Worm (Caenorhabditis elegans) whole organism, young adult: ENCODE results near the gene lin-31.
A peak's percentile ranks its signal among the peaks of the same experiment; 100 is the strongest.

Source experiments
- B0261.1 ChIP-seq: sonication (generic microtip); optimal IDR thresholded peaks from 2 replicates; lab custom pipeline; 2016; ENCODE audit warnings: mild to moderate bottlenecking, missing genetic modification characterization, moderate library complexity, missing compliant biosample characterization
- D2030.7 ChIP-seq: fragments of 200-800 bp; sonication (Bioruptor generic); IDR thresholded peaks from 2 replicates; pipeline ENCODE4 v1.3.6; 2022; ENCODE audit warnings: missing genetic modification reagents, missing genetic modification characterization, missing compliant biosample characterization
- F39B2.1 ChIP-seq: fragments of 200-800 bp; sonication (Bioruptor generic); IDR thresholded peaks from 2 replicates; pipeline ENCODE4 v1.3.6; 2022; ENCODE audit warnings: missing genetic modification reagents, missing genetic modification characterization, missing compliant biosample characterization
- F49E8.2 ChIP-seq: sonication (generic microtip); optimal IDR thresholded peaks from 3 replicates; lab custom pipeline; 2017; ENCODE audit warnings: missing genetic modification characterization, mild to moderate bottlenecking, missing compliant biosample characterization, antibody characterized with exemption, moderate library complexity; ENCODE audit not compliant: insufficient read depth
- F52B5.7 ChIP-seq: sonication (generic microtip); optimal IDR thresholded peaks from 2 replicates; lab custom pipeline; 2016; ENCODE audit warnings: mild to moderate bottlenecking, missing genetic modification characterization, missing compliant biosample characterization
- F55B11.4 ChIP-seq: sonication (generic microtip); optimal IDR thresholded peaks from 2 replicates; lab custom pipeline; 2016; ENCODE audit warnings: missing compliant biosample characterization, missing genetic modification characterization, borderline replicate concordance; ENCODE audit not compliant: insufficient read depth
- T07F8.4 ChIP-seq: sonication (generic microtip); optimal IDR thresholded peaks from 2 replicates; lab custom pipeline; 2016; ENCODE audit warnings: mild to moderate bottlenecking, missing genetic modification characterization, moderate library complexity, missing compliant biosample characterization
- Y53F4B.3 ChIP-seq: fragments of 200-800 bp; sonication (Bioruptor generic); IDR thresholded peaks from 2 replicates; pipeline ENCODE4 v1.3.6; 2022; ENCODE audit warnings: missing genetic modification reagents, missing genetic modification characterization, missing compliant biosample characterization
- Y53G8AR.9 ChIP-seq: fragments of 200-800 bp; sonication (Bioruptor generic); conservative IDR thresholded peaks from 2 replicates; pipeline ENCODE4 v1.3.6; 2022; ENCODE audit warnings: missing genetic modification reagents, missing genetic modification characterization, missing compliant biosample characterization
- Y56A3A.18 ChIP-seq: fragments of 200-800 bp; sonication (Bioruptor generic); IDR thresholded peaks from 2 replicates; pipeline ENCODE4 v1.3.6; 2022; ENCODE audit warnings: missing genetic modification reagents, missing genetic modification characterization, missing compliant biosample characterization
- Y79H2A.3 ChIP-seq: fragments of 200-800 bp; sonication (Bioruptor generic); conservative IDR thresholded peaks from 2 replicates; pipeline ENCODE4 v1.3.6; 2022; ENCODE audit warnings: missing genetic modification reagents, missing genetic modification characterization, missing compliant biosample characterization
- Y95B8A.8 ChIP-seq: fragments of 200-800 bp; sonication (Bioruptor generic); IDR thresholded peaks from 2 replicates; pipeline ENCODE4 v1.3.6; 2022; ENCODE audit warnings: missing genetic modification reagents, missing genetic modification characterization, missing compliant biosample characterization
- akir-1 ChIP-seq: fragments of 200-800 bp; sonication (Bioruptor generic); optimal IDR thresholded peaks from 2 replicates; lab custom pipeline; 2018; ENCODE audit warnings: mild to moderate bottlenecking, missing genetic modification characterization, moderate library complexity, missing compliant biosample characterization
- aptf-2 ChIP-seq: fragments of 200-800 bp; sonication (Bioruptor generic); conservative IDR thresholded peaks from 2 replicates; pipeline ENCODE4 v1.3.6; 2022; ENCODE audit warnings: missing genetic modification reagents, missing genetic modification characterization, missing compliant biosample characterization
- athp-1 ChIP-seq: sonication (generic microtip); optimal IDR thresholded peaks from 2 replicates; lab custom pipeline; 2017; ENCODE audit warnings: mild to moderate bottlenecking, missing genetic modification characterization, missing compliant biosample characterization
- bed-2 ChIP-seq: fragments of 200-800 bp; sonication (Bioruptor generic); IDR thresholded peaks from 2 replicates; pipeline ENCODE4 v1.3.6; 2022; ENCODE audit warnings: missing genetic modification reagents, missing genetic modification characterization, missing compliant biosample characterization
- ceh-100 ChIP-seq: fragments of 200-800 bp; sonication (Bioruptor generic); IDR thresholded peaks from 2 replicates; pipeline ENCODE4 v1.3.6; 2022; ENCODE audit warnings: missing genetic modification reagents, missing genetic modification characterization, missing compliant biosample characterization
- ceh-27 ChIP-seq: fragments of 200-800 bp; sonication (Bioruptor generic); optimal IDR thresholded peaks from 2 replicates; lab custom pipeline; 2018; ENCODE audit warnings: mild to moderate bottlenecking, missing genetic modification characterization, moderate library complexity, missing compliant biosample characterization
- ceh-58 ChIP-seq: fragments of 200-800 bp; sonication (Bioruptor generic); IDR thresholded peaks from 2 replicates; pipeline ENCODE4 v1.3.6; 2022; ENCODE audit warnings: missing genetic modification characterization, missing compliant biosample characterization
- ceh-91 ChIP-seq: fragments of 200-800 bp; sonication (Bioruptor generic); IDR thresholded peaks from 2 replicates; pipeline ENCODE4 v1.3.6; 2022; ENCODE audit warnings: missing genetic modification reagents, missing genetic modification characterization, missing compliant biosample characterization
- chd-7 ChIP-seq: sonication (generic microtip); optimal IDR thresholded peaks from 2 replicates; lab custom pipeline; 2016; ENCODE audit warnings: mild to moderate bottlenecking, missing genetic modification characterization, moderate library complexity, missing compliant biosample characterization
- die-1 ChIP-seq: sonication (generic microtip); optimal IDR thresholded peaks from 2 replicates; lab custom pipeline; 2016; ENCODE audit warnings: missing genotype, mild to moderate bottlenecking, missing genetic modification characterization, missing compliant biosample characterization
- egrh-3 ChIP-seq: fragments of 200-800 bp; sonication (Bioruptor generic); IDR thresholded peaks from 2 replicates; pipeline ENCODE4 v1.3.6; 2022; ENCODE audit warnings: missing genetic modification reagents, missing genetic modification characterization, missing compliant biosample characterization
- fkh-3 ChIP-seq: sonication (generic microtip); optimal IDR thresholded peaks from 2 replicates; lab custom pipeline; 2016; ENCODE audit warnings: mild to moderate bottlenecking, missing genetic modification characterization, missing compliant biosample characterization
- hmg-20 ChIP-seq: fragments of 200-800 bp; sonication (Bioruptor generic); IDR thresholded peaks from 2 replicates; pipeline ENCODE4 v1.3.6; 2022; ENCODE audit warnings: missing genetic modification reagents, missing genetic modification characterization, missing compliant biosample characterization
- hsf-1 ChIP-seq: fragments of 200-800 bp; sonication (Bioruptor generic); IDR thresholded peaks from 2 replicates; pipeline ENCODE4 v1.3.6; 2022; ENCODE audit warnings: missing genetic modification reagents, missing genetic modification characterization, missing compliant biosample characterization
- lag-1 ChIP-seq: fragments of 200-800 bp; sonication (Bioruptor generic); IDR thresholded peaks from 2 replicates; pipeline ENCODE4 v1.3.6; 2022; ENCODE audit warnings: missing genetic modification reagents, missing genetic modification characterization, missing compliant biosample characterization
- let-526 ChIP-seq: fragments of 200-800 bp; sonication (Bioruptor generic); IDR thresholded peaks from 2 replicates; pipeline ENCODE4 v1.3.6; 2022; ENCODE audit warnings: missing genetic modification reagents, missing genetic modification characterization, missing compliant biosample characterization
- lir-1 ChIP-seq: fragments of 200-800 bp; sonication (Bioruptor generic); conservative IDR thresholded peaks from 2 replicates; pipeline ENCODE4 v1.3.6; 2022; ENCODE audit warnings: missing genetic modification reagents, missing genetic modification characterization, missing compliant biosample characterization
- madf-10 ChIP-seq: sonication (generic microtip); optimal IDR thresholded peaks from 2 replicates; lab custom pipeline; 2016; ENCODE audit warnings: mild to moderate bottlenecking, missing genetic modification characterization, missing compliant biosample characterization
- madf-3 ChIP-seq: fragments of 200-800 bp; sonication (Bioruptor generic); IDR thresholded peaks from 2 replicates; pipeline ENCODE4 v1.3.6; 2022; ENCODE audit warnings: missing genetic modification reagents, missing genetic modification characterization, missing compliant biosample characterization
- madf-8 ChIP-seq: fragments of 200-800 bp; sonication (Bioruptor generic); conservative IDR thresholded peaks from 2 replicates; pipeline ENCODE4 v1.3.6; 2022; ENCODE audit warnings: missing genetic modification reagents, missing genetic modification characterization, missing compliant biosample characterization
- mel-28 ChIP-seq: sonication (generic microtip); optimal IDR thresholded peaks from 2 replicates; lab custom pipeline; 2016; ENCODE audit warnings: borderline replicate concordance, mild to moderate bottlenecking, missing genetic modification characterization, missing compliant biosample characterization
- mxl-1 ChIP-seq: sonication (generic microtip); optimal IDR thresholded peaks from 2 replicates; lab custom pipeline; 2016; ENCODE audit warnings: missing genetic modification characterization, missing compliant biosample characterization
- nfya-2 ChIP-seq: fragments of 200-800 bp; sonication (Bioruptor generic); IDR thresholded peaks from 2 replicates; pipeline ENCODE4 v1.3.6; 2022; ENCODE audit warnings: missing genetic modification reagents, missing genetic modification characterization, missing compliant biosample characterization
- nhr-27 ChIP-seq: fragments of 200-800 bp; sonication (Bioruptor generic); optimal IDR thresholded peaks from 2 replicates; lab custom pipeline; 2018; ENCODE audit warnings: mild to moderate bottlenecking, missing genetic modification characterization, moderate library complexity, missing compliant biosample characterization
- snpc-1.1 ChIP-seq: sonication (generic microtip); optimal IDR thresholded peaks from 2 replicates; lab custom pipeline; 2017; ENCODE audit warnings: missing genetic modification characterization, mild to moderate bottlenecking, missing compliant biosample characterization, antibody characterized with exemption, moderate library complexity, missing genotype, missing genetic modification reagents; ENCODE audit not compliant: insufficient read depth
- snpc-1.3 ChIP-seq: sonication (generic microtip); optimal IDR thresholded peaks from 2 replicates; lab custom pipeline; 2017; ENCODE audit warnings: missing genetic modification characterization, mild to moderate bottlenecking, missing compliant biosample characterization, antibody characterized with exemption, moderate library complexity, missing genotype, missing genetic modification reagents; ENCODE audit not compliant: insufficient read depth
- somi-1 ChIP-seq: fragments of 200-800 bp; sonication (Bioruptor generic); optimal IDR thresholded peaks from 2 replicates; lab custom pipeline; 2018; ENCODE audit warnings: mild to moderate bottlenecking, missing genetic modification characterization, missing compliant biosample characterization
- sptf-2 ChIP-seq: fragments of 200-800 bp; sonication (Bioruptor generic); optimal IDR thresholded peaks from 2 replicates; lab custom pipeline; 2018; ENCODE audit warnings: mild to moderate bottlenecking, missing genetic modification characterization, missing compliant biosample characterization
- xnd-1 ChIP-seq: sonication (generic microtip); optimal IDR thresholded peaks from 2 replicates; lab custom pipeline; 2016; ENCODE audit warnings: missing genotype, missing genetic modification reagents, missing genetic modification characterization, missing compliant biosample characterization
- zim-3 ChIP-seq: sonication (generic microtip); optimal IDR thresholded peaks from 2 replicates; lab custom pipeline; 2017; ENCODE audit warnings: mild to moderate bottlenecking, missing genetic modification characterization, moderate library complexity, missing compliant biosample characterization
- ztf-26 ChIP-seq: sonication (generic microtip); optimal IDR thresholded peaks from 2 replicates; lab custom pipeline; 2017; ENCODE audit warnings: missing genetic modification characterization, missing compliant biosample characterization
- ztf-28 ChIP-seq: fragments of 200-800 bp; sonication (Bioruptor generic); IDR thresholded peaks from 2 replicates; pipeline ENCODE4 v1.3.6; 2022; ENCODE audit warnings: missing genetic modification reagents, missing genetic modification characterization, missing compliant biosample characterization
- ztf-6 ChIP-seq: fragments of 200-800 bp; sonication (Bioruptor generic); IDR thresholded peaks from 2 replicates; pipeline ENCODE4 v1.3.6; 2022; ENCODE audit warnings: missing genetic modification reagents, missing genetic modification characterization, missing compliant biosample characterization

lin-31 gene

DNA sequence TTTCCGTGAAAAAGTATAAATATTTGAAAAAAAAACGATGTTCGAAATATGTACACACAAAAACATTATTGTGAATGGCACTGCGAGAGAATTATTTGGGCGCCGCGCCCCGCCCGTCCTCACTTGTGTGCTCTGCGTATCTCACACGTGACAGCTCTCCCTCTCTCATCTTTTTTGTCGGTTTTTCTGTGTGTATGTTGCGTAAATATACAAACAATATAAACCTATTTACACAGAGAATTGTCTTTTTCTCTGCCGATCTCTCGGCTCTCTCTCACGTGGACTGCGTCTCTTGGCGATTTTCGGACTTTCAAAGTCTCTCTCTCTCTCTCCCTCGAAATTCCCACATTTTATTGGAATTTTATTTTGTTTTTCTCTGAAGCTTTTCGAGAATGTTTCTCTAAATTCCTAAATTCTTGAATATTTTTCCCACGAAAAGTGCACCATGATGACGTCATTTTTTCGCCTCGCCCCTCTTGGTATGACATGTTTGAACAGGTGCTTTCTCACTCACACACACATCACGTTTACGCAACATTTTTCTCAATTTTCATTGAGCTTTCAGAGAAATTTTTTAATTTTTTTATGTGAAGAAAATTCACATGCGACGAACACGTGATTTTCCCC is 23.6 kb upstream of the lin-31 start (continued):
- TF ChIP-seq F55B11.4 (tag; lab: Kevin White, UChicago) (no peak), zim-3 (tag; lab: Kevin White, UChicago) (no peak), somi-1 (GFP tag; lab: Kevin White, UChicago) (no peak), F49E8.2 (no peak), T07F8.4 (tag; lab: Kevin White, UChicago) (no peak), ztf-6 (GFP tag; lab: Robert Waterston, UW) (no peak), Y79H2A.3 (GFP tag; lab: Robert Waterston, UW) (no peak), hsf-1 (no peak), aptf-2 (no peak), ceh-27 (GFP tag; lab: Kevin White, UChicago) (peak; percentile 73), nhr-27 (tag; lab: Kevin White, UChicago) (no peak), madf-8 (GFP tag; lab: Robert Waterston, UW) (no peak), lag-1 (GFP tag; lab: Robert Waterston, UW) (no peak), chd-7 (tag; lab: Kevin White, UChicago) (peak; percentile 18), xnd-1 (tag; lab: Kevin White, UChicago) (no peak), madf-10 (peak; percentile 37), ceh-91 (GFP tag; lab: Robert Waterston, UW) (no peak), mel-28 (tag; lab: Kevin White, UChicago) (no peak), die-1 (tag; lab: Kevin White, UChicago) (no peak), ceh-100 (GFP tag; lab: Robert Waterston, UW) (no peak), Y56A3A.18 (GFP tag; lab: Robert Waterston, UW) (no peak), sptf-2 (GFP tag; lab: Kevin White, UChicago) (no peak), egrh-3 (no peak), mxl-1 (no peak), akir-1 (GFP tag; lab: Kevin White, UChicago) (no peak), snpc-1.3 (no peak), bed-2 (GFP tag; lab: Robert Waterston, UW) (no peak), let-526 (no peak), Y95B8A.8 (GFP tag; lab: Robert Waterston, UW) (no peak), F52B5.7 (tag; lab: Kevin White, UChicago) (no peak), B0261.1 (tag; lab: Kevin White, UChicago) (no peak), fkh-3 (no peak), Y53G8AR.9 (GFP tag; lab: Robert Waterston, UW) (no peak), ceh-58 (GFP tag; lab: Robert Waterston, UW) (no peak), F39B2.1 (GFP tag; lab: Robert Waterston, UW) (no peak), ztf-26 (tag; lab: Kevin White, UChicago) (no peak), Y53F4B.3 (GFP tag; lab: Robert Waterston, UW) (no peak)

DNA sequence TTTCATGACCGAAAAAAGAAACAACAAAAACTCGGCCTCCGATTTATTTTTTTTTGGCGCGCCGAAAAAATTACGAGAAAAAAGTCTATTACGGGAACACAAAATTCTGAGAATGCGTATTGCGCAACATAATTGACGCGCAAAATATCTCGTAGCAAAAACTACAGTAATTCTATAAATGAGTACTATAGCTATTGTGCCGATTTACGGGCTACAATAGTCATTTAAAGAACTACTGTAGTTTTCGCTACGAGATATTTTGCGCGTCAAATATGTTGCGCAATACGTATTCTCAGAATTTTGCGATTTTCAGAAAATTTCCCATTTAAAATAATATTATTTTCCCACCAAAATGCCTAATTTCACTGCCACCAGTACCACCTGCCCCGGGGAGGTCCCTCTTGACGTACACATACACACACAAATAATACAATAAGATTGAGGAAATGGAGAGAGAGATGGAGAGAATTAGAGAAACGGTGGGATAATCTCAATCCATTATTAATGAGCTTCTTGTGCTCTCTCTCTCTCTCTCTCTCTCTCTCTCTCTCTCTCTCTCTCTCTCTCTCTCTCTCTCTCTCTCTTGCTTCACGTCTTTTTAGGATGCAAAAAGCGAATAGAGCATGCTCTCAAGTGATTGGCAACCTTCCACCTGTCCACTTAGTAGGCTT is 22.8 kb upstream of the lin-31 start:
- TF ChIP-seq ztf-28 (GFP tag; lab: Robert Waterston, UW), result no peak
- no peak for TF ChIP-seq athp-1 (tag; lab: Kevin White, UChicago)
- TF ChIP-seq snpc-1.1 (tag; lab: Kevin White, UChicago), result no peak
- TF ChIP-seq nfya-2 (GFP tag; lab: Robert Waterston, UW), result no peak
- TF ChIP-seq hmg-20 (GFP tag; lab: Robert Waterston, UW), result no peak
- TF ChIP-seq sptf-2 (GFP tag; lab: Kevin White, UChicago), result no peak
- no peak for TF ChIP-seq madf-8 (GFP tag; lab: Robert Waterston, UW)
- no peak for TF ChIP-seq lir-1 (GFP tag; lab: Robert Waterston, UW)
- TF ChIP-seq madf-3 (GFP tag; lab: Robert Waterston, UW), result no peak
- TF ChIP-seq D2030.7 (GFP tag; lab: Robert Waterston, UW), result no peak
- no peak for TF ChIP-seq ztf-6 (GFP tag; lab: Robert Waterston, UW)
- TF ChIP-seq zim-3 (tag; lab: Kevin White, UChicago), result no peak
